In the genomic region with DNA sequence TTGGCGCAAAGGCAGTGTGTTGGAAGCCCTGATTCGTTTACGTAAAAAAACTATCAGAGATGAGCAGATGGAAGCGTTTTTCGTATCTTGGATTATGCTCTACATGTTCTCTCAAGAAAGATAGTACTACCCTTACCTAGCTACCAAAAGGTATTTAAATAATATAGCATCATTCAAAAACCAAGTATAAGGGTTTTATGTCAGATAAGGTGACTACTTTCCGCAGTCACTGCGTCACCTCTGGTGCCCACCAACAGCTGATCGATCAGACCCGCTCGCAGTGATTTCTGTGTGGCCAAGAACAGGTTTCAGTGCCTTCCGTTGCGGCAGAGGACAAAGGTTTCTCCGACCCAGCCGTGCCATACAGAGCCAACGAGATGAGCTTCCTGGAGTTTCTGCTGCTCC, we compare ENCODE assay signal across 1 fruit fly cellular context.
TF ChIP-seq lines count a peak whose summit lies in the region.

Eno (minus strand) TSS at position 30 of the 405 bp plus-strand sequence.
CG31937 (plus strand) TSS at position 281 of the 405 bp plus-strand sequence.

TF ChIP-seq in whole organism, embryonic, 481 proteins besides CTCF, POLR2A, EP300 and RAD21 (continued from another document):
- peak; percentile 62 for TF ChIP-seq grau (tag; optimal IDR thresholded peaks at IDR 0.05; lab: Kevin White, UChicago)
- peak; percentile 50 for TF ChIP-seq pzg (GFP tag; optimal IDR thresholded peaks at IDR 0.05; lab: Kevin White, UChicago)
- no peak for TF ChIP-seq luna (GFP tag; optimal IDR thresholded peaks at IDR 0.05; lab: Kevin White, UChicago)
- peak; percentile 53 for TF ChIP-seq HHEX (GFP tag; optimal IDR thresholded peaks at IDR 0.05; lab: Kevin White, UChicago)
- peak; percentile 3 for TF ChIP-seq fd3F (GFP tag; optimal IDR thresholded peaks at IDR 0.05; lab: Kevin White, UChicago)
- TF ChIP-seq so (GFP tag; IDR thresholded peaks at IDR 0.05; lab: Robert Waterston, UW), result 0 out of 3 replicates have a peak, but pooled peaks have one; percentile 29
- TF ChIP-seq CG17328 (GFP tag; IDR thresholded peaks at IDR 0.05; lab: Robert Waterston, UW), result peak; percentile 48
- no peak for TF ChIP-seq zfh1 (GFP tag; IDR thresholded peaks at IDR 0.05; lab: Robert Waterston, UW)
- TF ChIP-seq Hsf (GFP tag; optimal IDR thresholded peaks at IDR 0.05; lab: Kevin White, UChicago), result peak; percentile 71
- TF ChIP-seq CG34224 (GFP tag; IDR thresholded peaks at IDR 0.05; lab: Robert Waterston, UW; ENCODE audit: partially characterized antibody), result no peak
- TF ChIP-seq Opbp (GFP tag; IDR thresholded peaks at IDR 0.05; lab: Robert Waterston, UW; ENCODE audit: partially characterized antibody), result no peak
- no peak for TF ChIP-seq CG15601 (tag; optimal IDR thresholded peaks at IDR 0.05; lab: Kevin White, UChicago)
- peak; percentile 4 for TF ChIP-seq unpg (GFP tag; optimal IDR thresholded peaks at IDR 0.05; lab: Kevin White, UChicago)
- no peak for TF ChIP-seq NC2α (GFP tag; optimal IDR thresholded peaks at IDR 0.05; lab: Kevin White, UChicago)
- TF ChIP-seq Taf1 (GFP tag; IDR thresholded peaks at IDR 0.05; lab: Robert Waterston, UW), result peak; percentile 45; the same call in 1 of the 2 replicates
- no peak for TF ChIP-seq CG15011 (GFP tag; optimal IDR thresholded peaks at IDR 0.05; lab: Kevin White, UChicago)
- no peak for TF ChIP-seq CG6854 (GFP tag; optimal IDR thresholded peaks at IDR 0.05; lab: Kevin White, UChicago)
- TF ChIP-seq Awh (GFP tag; IDR thresholded peaks at IDR 0.05; lab: Robert Waterston, UW), result no peak
- TF ChIP-seq Doc2 (GFP tag; IDR thresholded peaks at IDR 0.05; lab: Robert Waterston, UW), result no peak
- TF ChIP-seq crp (GFP tag; optimal IDR thresholded peaks at IDR 0.05; lab: Kevin White, UChicago), result peak; percentile 6 to 88
- no peak for TF ChIP-seq pnt (GFP tag; optimal IDR thresholded peaks at IDR 0.05; lab: Kevin White, UChicago)
- TF ChIP-seq pan (optimal IDR thresholded peaks at IDR 0.05; lab: Kevin White, UChicago), result no peak
- peak in 1 of 2 experiments; percentile 67 for TF ChIP-seq pan (GFP tag; optimal IDR thresholded peaks at IDR 0.05 in 1 of 2, IDR thresholded peaks at IDR 0.05 in 1 of 2)
- TF ChIP-seq da (GFP tag; optimal IDR thresholded peaks at IDR 0.05; lab: Kevin White, UChicago), result no peak
- TF ChIP-seq E2f1 (GFP tag; IDR thresholded peaks at IDR 0.05; lab: Robert Waterston, UW), result peak; percentile 46; the same call in 1 of the 2 replicates
- TF ChIP-seq NFAT (GFP tag; IDR thresholded peaks at IDR 0.05; lab: Robert Waterston, UW), result peak; percentile 49; the same call in 1 of the 2 replicates
- no peak for TF ChIP-seq CG5245 (GFP tag; optimal IDR thresholded peaks at IDR 0.05; lab: Kevin White, UChicago)
- TF ChIP-seq Mes4 (GFP tag; optimal IDR thresholded peaks at IDR 0.05; lab: Kevin White, UChicago), result no peak
- TF ChIP-seq Hr39 (optimal IDR thresholded peaks at IDR 0.05; lab: Kevin White, UChicago), result no peak
- TF ChIP-seq ken (GFP tag; IDR thresholded peaks at IDR 0.05; lab: Robert Waterston, UW), result 0 out of 3 replicates have a peak, but pooled peaks have one; percentile 9
- TF ChIP-seq CG9932 (GFP tag; IDR thresholded peaks at IDR 0.05; lab: Robert Waterston, UW), result peak; percentile 83
- no peak for TF ChIP-seq zf30C (GFP tag; optimal IDR thresholded peaks at IDR 0.05; lab: Kevin White, UChicago)
- peak; percentile 18 for TF ChIP-seq jumu (GFP tag; optimal IDR thresholded peaks at IDR 0.05; lab: Kevin White, UChicago)
- TF ChIP-seq pum (GFP tag; optimal IDR thresholded peaks at IDR 0.05; lab: Kevin White, UChicago), result peak; percentile 18
- no peak for TF ChIP-seq Poxn (GFP tag; IDR thresholded peaks at IDR 0.05; lab: Robert Waterston, UW)
- TF ChIP-seq otp (GFP tag; IDR thresholded peaks at IDR 0.05; lab: Robert Waterston, UW), result no peak; the same call in 2 of the 3 replicates
- no peak for TF ChIP-seq jing (GFP tag; optimal IDR thresholded peaks at IDR 0.05; lab: Kevin White, UChicago)
- TF ChIP-seq sna (GFP tag; IDR thresholded peaks at IDR 0.05; lab: Robert Waterston, UW; ENCODE audit: partially characterized antibody), result no peak
- no peak for TF ChIP-seq CG3838 (GFP tag; optimal IDR thresholded peaks at IDR 0.05; lab: Kevin White, UChicago)
- TF ChIP-seq Xrp1 (GFP tag; IDR thresholded peaks at IDR 0.05; lab: Robert Waterston, UW), result peak; percentile 51; the same call in 1 of the 2 replicates
- TF ChIP-seq CG13894 (tag; optimal IDR thresholded peaks at IDR 0.05; lab: Kevin White, UChicago), result peak; percentile 44
- peak; percentile 42 for TF ChIP-seq CG1603 (tag; optimal IDR thresholded peaks at IDR 0.05; lab: Kevin White, UChicago)
- TF ChIP-seq ranshi (GFP tag; IDR thresholded peaks at IDR 0.05; lab: Robert Waterston, UW), result peak; percentile 55; the same call in 1 of the 2 replicates
- TF ChIP-seq z (GFP tag; IDR thresholded peaks at IDR 0.05; lab: Robert Waterston, UW), result no peak
- TF ChIP-seq NfI (GFP tag; optimal IDR thresholded peaks at IDR 0.05; lab: Kevin White, UChicago), result peak; percentile 45
- TF ChIP-seq maf-S (GFP tag; optimal IDR thresholded peaks at IDR 0.05; lab: Kevin White, UChicago), result peak; percentile 5
- no peak for TF ChIP-seq hb (GFP tag; IDR thresholded peaks at IDR 0.05; lab: Robert Waterston, UW; ENCODE audit: partially characterized antibody)
- TF ChIP-seq HmgZ (tag; optimal IDR thresholded peaks at IDR 0.05; lab: Kevin White, UChicago), result peak; percentile 73
- no peak for TF ChIP-seq ash1 (GFP tag; optimal IDR thresholded peaks at IDR 0.05; lab: Kevin White, UChicago)
- TF ChIP-seq CG14667 (GFP tag; IDR thresholded peaks at IDR 0.05; lab: Robert Waterston, UW), result no peak
- peak; percentile 85 for TF ChIP-seq Med (GFP tag; lab: Kevin White, UChicago)
- TF ChIP-seq D (optimal IDR thresholded peaks at IDR 0.05; lab: Kevin White, UChicago), result no peak
- TF ChIP-seq D (GFP tag; optimal IDR thresholded peaks at IDR 0.05; lab: Kevin White, UChicago), result no peak
- no peak for TF ChIP-seq ro (GFP tag; IDR thresholded peaks at IDR 0.05; lab: Robert Waterston, UW)
- TF ChIP-seq CG9437 (GFP tag; optimal IDR thresholded peaks at IDR 0.05; lab: Kevin White, UChicago), result peak; percentile 98
- peak; percentile 4 for TF ChIP-seq Jarid2 (GFP tag; optimal IDR thresholded peaks at IDR 0.05; lab: Kevin White, UChicago)
- peak; percentile 54 for TF ChIP-seq Fer1 (GFP tag; optimal IDR thresholded peaks at IDR 0.05; lab: Kevin White, UChicago)
- no peak for TF ChIP-seq psq (GFP tag; optimal IDR thresholded peaks at IDR 0.05; lab: Kevin White, UChicago)
- TF ChIP-seq run (tag; optimal IDR thresholded peaks at IDR 0.05; lab: Kevin White, UChicago), result no peak
- no peak for TF ChIP-seq Blimp-1 (GFP tag; optimal IDR thresholded peaks at IDR 0.05; lab: Kevin White, UChicago)
- TF ChIP-seq ERR (GFP tag; optimal IDR thresholded peaks at IDR 0.05; lab: Kevin White, UChicago), result no peak
- TF ChIP-seq nom (GFP tag; optimal IDR thresholded peaks at IDR 0.05; lab: Kevin White, UChicago), result peak; percentile 77
- no peak for TF ChIP-seq Abd-B (GFP tag; optimal IDR thresholded peaks at IDR 0.05; lab: Kevin White, UChicago)
- no peak for TF ChIP-seq Lpt (GFP tag; optimal IDR thresholded peaks at IDR 0.05; lab: Kevin White, UChicago)
- TF ChIP-seq CG2199 (GFP tag; IDR thresholded peaks at IDR 0.05; lab: Robert Waterston, UW), result no peak
- TF ChIP-seq Adf1 (GFP tag; IDR thresholded peaks at IDR 0.05; lab: Robert Waterston, UW), result 0 out of 2 replicates have a peak, but pooled peaks have one; percentile 39
- peak; percentile 40 for TF ChIP-seq dmrt99B (tag; optimal IDR thresholded peaks at IDR 0.05; lab: Kevin White, UChicago)
- peak; percentile 29 for TF ChIP-seq tio (GFP tag; optimal IDR thresholded peaks at IDR 0.05; lab: Kevin White, UChicago)
- peak; percentile 1 for TF ChIP-seq CG14710 (tag; optimal IDR thresholded peaks at IDR 0.05; lab: Kevin White, UChicago)
- TF ChIP-seq emc (GFP tag; optimal IDR thresholded peaks at IDR 0.05; lab: Kevin White, UChicago), result no peak
- peak; percentile 18 for TF ChIP-seq cwo (GFP tag; optimal IDR thresholded peaks at IDR 0.05; lab: Kevin White, UChicago)
- TF ChIP-seq Bgb (GFP tag; IDR thresholded peaks at IDR 0.05; lab: Robert Waterston, UW; ENCODE audit: partially characterized antibody), result no peak; the same call in 1 of the 2 replicates
- TF ChIP-seq CG7987 (GFP tag; optimal IDR thresholded peaks at IDR 0.05; lab: Kevin White, UChicago), result peak; percentile 58
- peak; percentile 26; the same call in 1 of the 2 replicates for TF ChIP-seq klu (GFP tag; IDR thresholded peaks at IDR 0.05; lab: Robert Waterston, UW)
- TF ChIP-seq CG2712 (tag; optimal IDR thresholded peaks at IDR 0.05; lab: Kevin White, UChicago), result peak; percentile 37
- no peak for TF ChIP-seq amos (GFP tag; IDR thresholded peaks at IDR 0.05; lab: Robert Waterston, UW; ENCODE audit: partially characterized antibody)
- TF ChIP-seq CG10462 (GFP tag; optimal IDR thresholded peaks at IDR 0.05; lab: Kevin White, UChicago), result no peak
- TF ChIP-seq Ptx1 (GFP tag; IDR thresholded peaks at IDR 0.05; lab: Robert Waterston, UW), result peak; percentile 59
- TF ChIP-seq gro (GFP tag; optimal IDR thresholded peaks at IDR 0.05; lab: Kevin White, UChicago), result peak; percentile 25
- no peak for TF ChIP-seq CG4360 (GFP tag; IDR thresholded peaks at IDR 0.05; lab: Robert Waterston, UW)
- TF ChIP-seq CG10147 (GFP tag; optimal IDR thresholded peaks at IDR 0.05; lab: Kevin White, UChicago), result peak; percentile 21
- TF ChIP-seq Vsx1 (GFP tag; optimal IDR thresholded peaks at IDR 0.05; lab: Kevin White, UChicago), result no peak
- TF ChIP-seq CG4854 (GFP tag; optimal IDR thresholded peaks at IDR 0.05; lab: Kevin White, UChicago), result no peak
- no peak for TF ChIP-seq Ets65A (GFP tag; lab: Kevin White, UChicago)
- peak; percentile 43 for TF ChIP-seq shn (GFP tag; optimal IDR thresholded peaks at IDR 0.05; lab: Kevin White, UChicago)
- peak; percentile 28 for TF ChIP-seq CG1602 (GFP tag; optimal IDR thresholded peaks at IDR 0.05; lab: Kevin White, UChicago)
- no peak for TF ChIP-seq pros (GFP tag; optimal IDR thresholded peaks at IDR 0.05; lab: Kevin White, UChicago)
- TF ChIP-seq Rfx (GFP tag; IDR thresholded peaks at IDR 0.05; lab: Robert Waterston, UW), result peak; percentile 67
- peak; percentile 18; the same call in 1 of the 2 replicates for TF ChIP-seq CG10366 (GFP tag; IDR thresholded peaks at IDR 0.05; lab: Robert Waterston, UW)
- peak; percentile 69; the same call in 2 of the 3 replicates for TF ChIP-seq Dbx (GFP tag; IDR thresholded peaks at IDR 0.05; lab: Robert Waterston, UW)
- peak; percentile 86 for TF ChIP-seq MBD-R2 (GFP tag; IDR thresholded peaks at IDR 0.05; lab: Robert Waterston, UW)
- no peak for TF ChIP-seq CG4617 (GFP tag; optimal IDR thresholded peaks at IDR 0.05; lab: Kevin White, UChicago; ENCODE audit: borderline replicate concordance)
- TF ChIP-seq CG6654 (GFP tag; optimal IDR thresholded peaks at IDR 0.05; lab: Kevin White, UChicago), result no peak
- TF ChIP-seq CG14050 (GFP tag; IDR thresholded peaks at IDR 0.05; lab: Robert Waterston, UW), result no peak
- peak; percentile 53 for TF ChIP-seq lab (GFP tag; optimal IDR thresholded peaks at IDR 0.05; lab: Kevin White, UChicago)
- peak; percentile 52 for TF ChIP-seq CG15514 (GFP tag; optimal IDR thresholded peaks at IDR 0.05; lab: Kevin White, UChicago)
- no peak for TF ChIP-seq Lhr (GFP tag; optimal IDR thresholded peaks at IDR 0.05; lab: Kevin White, UChicago)
- TF ChIP-seq CG17612 (GFP tag; IDR thresholded peaks at IDR 0.05; lab: Robert Waterston, UW), result peak; percentile 22; the same call in 1 of the 2 replicates
- peak; percentile 22 to 98 for TF ChIP-seq Pdp1 (GFP tag; optimal IDR thresholded peaks at IDR 0.05; lab: Kevin White, UChicago)
- no peak for TF ChIP-seq cas (GFP tag; IDR thresholded peaks at IDR 0.05; lab: Robert Waterston, UW)
- peak; percentile 56 for TF ChIP-seq CG31224 (GFP tag; IDR thresholded peaks at IDR 0.05; lab: Robert Waterston, UW)
- TF ChIP-seq CoRest (tag; optimal IDR thresholded peaks at IDR 0.05; lab: Kevin White, UChicago), result peak; percentile 38
- no peak for TF ChIP-seq CG9876 (GFP tag; optimal IDR thresholded peaks at IDR 0.05; lab: Kevin White, UChicago)
- no peak for TF ChIP-seq Sox100B (GFP tag; optimal IDR thresholded peaks at IDR 0.05; lab: Kevin White, UChicago)
- TF ChIP-seq sob (GFP tag; IDR thresholded peaks at IDR 0.05; lab: Robert Waterston, UW), result peak; percentile 76
- TF ChIP-seq CkIIα-i1 (GFP tag; IDR thresholded peaks at IDR 0.05; lab: Robert Waterston, UW), result no peak
- no peak for TF ChIP-seq CG3726 (GFP tag; IDR thresholded peaks at IDR 0.05; lab: Robert Waterston, UW)
- no peak for TF ChIP-seq CG3163 (GFP tag; optimal IDR thresholded peaks at IDR 0.05; lab: Kevin White, UChicago)
- TF ChIP-seq MESR4 (GFP tag; optimal IDR thresholded peaks at IDR 0.05; lab: Kevin White, UChicago), result peak; percentile 24
- peak; percentile 57 for TF ChIP-seq Ada2b (GFP tag; IDR thresholded peaks at IDR 0.05; lab: Robert Waterston, UW)
- TF ChIP-seq CG10321 (GFP tag; IDR thresholded peaks at IDR 0.05; lab: Robert Waterston, UW), result no peak
- TF ChIP-seq chif (GFP tag; optimal IDR thresholded peaks at IDR 0.05; lab: Kevin White, UChicago), result peak; percentile 33 to 45
- TF ChIP-seq vfl (GFP tag; optimal IDR thresholded peaks at IDR 0.05; lab: Kevin White, UChicago), result peak; percentile 27
- TF ChIP-seq CG16863 (GFP tag; optimal IDR thresholded peaks at IDR 0.05; lab: Kevin White, UChicago), result no peak
- TF ChIP-seq CG12659 (GFP tag; optimal IDR thresholded peaks at IDR 0.05; lab: Kevin White, UChicago), result peak; percentile 60
- peak; percentile 42 for TF ChIP-seq gcm (GFP tag; optimal IDR thresholded peaks at IDR 0.05; lab: Kevin White, UChicago)
- peak; percentile 4 for TF ChIP-seq CG17829 (tag; optimal IDR thresholded peaks at IDR 0.05; lab: Kevin White, UChicago)
- peak; percentile 59 for TF ChIP-seq CHES-1-like (GFP tag; optimal IDR thresholded peaks at IDR 0.05; lab: Kevin White, UChicago)
- TF ChIP-seq CG10959 (GFP tag; IDR thresholded peaks at IDR 0.05; lab: Robert Waterston, UW), result no peak
- TF ChIP-seq inv (GFP tag; IDR thresholded peaks at IDR 0.05; lab: Robert Waterston, UW; ENCODE audit: partially characterized antibody), result no peak
- peak; percentile 17 for TF ChIP-seq CG12744 (GFP tag; optimal IDR thresholded peaks at IDR 0.05; lab: Kevin White, UChicago)
- no peak; the same call in 2 of the 3 replicates for TF ChIP-seq CG7357 (GFP tag; IDR thresholded peaks at IDR 0.05; lab: Robert Waterston, UW)
- TF ChIP-seq CG10565 (GFP tag; optimal IDR thresholded peaks at IDR 0.05; lab: Kevin White, UChicago), result no peak
- no peak for TF ChIP-seq mld (GFP tag; IDR thresholded peaks at IDR 0.05; lab: Robert Waterston, UW; ENCODE audit: partially characterized antibody)
- TF ChIP-seq CG8388 (GFP tag; optimal IDR thresholded peaks at IDR 0.05; lab: Kevin White, UChicago), result no peak
